Worm (Caenorhabditis elegans) whole organism, dauer: ENCODE data around the gene famp-1.
"Not testable (repeated sequence)": the region's sequence is repeated elsewhere in the genome, so short reads cannot be mapped to it uniquely, and the experiment has no call there.

Experiments used
- unc-62 ChIP-seq: sonication (generic microtip); optimal IDR thresholded peaks from 2 replicates; lab custom pipeline; 2017; ENCODE audit warnings: missing biosample characterization, missing genetic modification reagents, missing genetic modification characterization

The famp-1 gene

ce11 chrIV:2263564-2263963 lies at the start of gene famp-1:
TSS of gene famp-1 (minus strand) at chrIV:2263664.
- TF ChIP-seq unc-62 (GFP tag; lab: Kevin White, UChicago) = no peak

ce11 chrIV:2311554-2311953 lies 48.1 kb upstream of the famp-1 start:
- no peak for TF ChIP-seq unc-62 (GFP tag; lab: Kevin White, UChicago)

DNA sequence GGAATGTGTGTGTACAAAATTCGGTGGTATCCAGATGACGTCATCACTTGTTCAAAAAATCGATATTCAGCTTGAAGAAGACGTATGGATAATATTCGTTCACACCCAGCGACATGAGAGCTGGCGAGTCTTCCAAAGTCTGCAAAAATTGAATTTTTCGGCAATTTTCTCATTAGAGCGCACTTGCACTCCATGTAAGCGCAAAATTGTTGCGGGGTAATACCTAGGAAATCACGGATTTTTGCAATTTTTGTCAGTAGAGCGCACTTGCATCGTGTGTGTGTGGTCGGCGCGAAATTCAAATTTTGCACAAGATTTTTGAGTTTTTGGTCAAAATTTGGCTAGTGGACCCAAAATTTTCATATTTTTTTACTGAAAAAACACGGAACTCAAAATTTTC lies 44.7 kb upstream of the famp-1 start:
- TF ChIP-seq unc-62 (GFP tag; lab: Kevin White, UChicago) = no peak

- TF ChIP-seq unc-62 (GFP tag; lab: Kevin White, UChicago) = no peak
Observed at ce11 chrIV:2307374-2307773, 43.9 kb upstream of the famp-1 start.

DNA sequence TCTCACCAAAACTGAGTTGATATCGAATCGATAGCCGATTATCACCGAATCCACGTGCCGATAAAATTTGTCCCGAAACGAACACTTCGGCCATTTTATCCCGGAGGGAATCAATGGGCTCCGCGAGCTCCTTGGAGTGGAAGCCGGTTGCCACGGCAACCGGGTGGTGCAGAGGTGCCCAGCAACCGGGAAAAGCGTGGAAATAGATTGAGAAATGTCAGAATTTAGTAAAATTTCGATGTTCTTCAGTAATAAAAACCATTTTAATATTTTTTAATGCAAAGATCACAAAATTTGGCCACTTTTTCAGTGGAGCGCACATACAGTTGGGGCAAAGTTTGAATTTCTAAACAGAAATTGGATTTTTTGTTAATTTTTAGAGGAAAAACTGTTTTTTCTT lies 43.0 kb upstream of the famp-1 start, which contains the start of gene mksr-2:
Gene mksr-2 (minus strand): TSS at position 101 of the 400 bp plus-strand sequence.
- TF ChIP-seq unc-62 (GFP tag; lab: Kevin White, UChicago) = no peak

DNA sequence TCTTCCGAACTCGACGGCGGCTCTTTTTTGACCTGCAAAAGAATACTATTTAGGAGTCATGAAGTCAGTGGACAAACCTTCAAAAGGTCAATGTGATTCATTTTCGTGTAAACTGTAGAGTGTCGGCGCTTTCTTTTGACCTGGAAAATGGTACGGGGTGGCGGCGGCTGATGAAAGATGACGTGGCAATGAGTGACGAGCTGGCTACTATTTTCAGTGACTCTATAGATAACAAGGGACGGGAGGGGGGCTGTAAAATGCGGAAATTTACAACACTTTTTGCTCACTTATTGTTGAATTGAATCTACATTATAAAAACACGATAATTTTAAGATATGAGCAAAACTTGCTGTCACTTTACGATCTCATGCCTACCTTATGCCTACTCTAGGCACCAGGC lies 36.7 kb upstream of the famp-1 start, which contains the start of gene lin-1:
Gene lin-1 (minus strand): TSS at position 101 of the 400 bp plus-strand sequence.
- no peak for TF ChIP-seq unc-62 (GFP tag; lab: Kevin White, UChicago)

DNA sequence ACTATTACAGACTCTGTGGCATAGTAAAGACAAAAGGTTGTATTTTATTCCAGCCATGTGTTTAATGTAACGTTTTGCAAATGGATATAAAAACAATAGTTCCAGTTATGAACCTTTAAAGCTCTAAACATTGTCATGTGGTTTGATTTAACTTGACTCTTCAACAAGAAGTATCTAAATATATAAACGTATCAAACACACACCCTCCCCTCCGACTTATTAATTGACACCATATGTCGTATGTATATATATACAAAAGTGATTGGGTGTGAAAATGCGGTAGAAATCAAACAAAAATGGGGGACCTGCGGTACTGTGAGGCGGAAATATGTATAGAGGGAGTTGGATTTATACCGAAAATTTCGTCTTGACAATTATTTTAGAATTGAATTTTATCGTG lies 34.9 kb upstream of the famp-1 start:
- no peak for TF ChIP-seq unc-62 (GFP tag; lab: Kevin White, UChicago)

ce11 chrIV:2296639-2297038 lies 33.2 kb upstream of the famp-1 start:
- no peak for TF ChIP-seq unc-62 (GFP tag; lab: Kevin White, UChicago)

DNA sequence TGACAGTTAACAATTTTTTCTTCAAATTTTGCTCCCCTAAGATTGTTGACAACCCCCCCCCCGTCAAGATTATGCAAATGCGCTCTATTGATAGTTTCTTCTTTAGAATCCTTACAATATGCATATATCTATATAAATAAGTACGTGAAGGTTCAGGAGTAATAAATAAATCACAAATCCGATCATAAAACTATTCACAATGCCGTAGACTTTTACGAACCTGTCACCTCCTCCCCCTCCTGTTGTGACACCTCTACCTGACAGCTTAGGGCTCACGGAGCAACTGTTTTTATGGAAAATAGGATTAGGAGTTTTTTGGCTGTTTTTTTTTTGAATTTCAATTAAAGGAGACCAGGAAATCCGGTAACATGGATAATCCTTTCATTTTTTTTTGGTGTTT lies 28.7 kb upstream of the famp-1 start:
- no peak for TF ChIP-seq unc-62 (GFP tag; lab: Kevin White, UChicago)

DNA sequence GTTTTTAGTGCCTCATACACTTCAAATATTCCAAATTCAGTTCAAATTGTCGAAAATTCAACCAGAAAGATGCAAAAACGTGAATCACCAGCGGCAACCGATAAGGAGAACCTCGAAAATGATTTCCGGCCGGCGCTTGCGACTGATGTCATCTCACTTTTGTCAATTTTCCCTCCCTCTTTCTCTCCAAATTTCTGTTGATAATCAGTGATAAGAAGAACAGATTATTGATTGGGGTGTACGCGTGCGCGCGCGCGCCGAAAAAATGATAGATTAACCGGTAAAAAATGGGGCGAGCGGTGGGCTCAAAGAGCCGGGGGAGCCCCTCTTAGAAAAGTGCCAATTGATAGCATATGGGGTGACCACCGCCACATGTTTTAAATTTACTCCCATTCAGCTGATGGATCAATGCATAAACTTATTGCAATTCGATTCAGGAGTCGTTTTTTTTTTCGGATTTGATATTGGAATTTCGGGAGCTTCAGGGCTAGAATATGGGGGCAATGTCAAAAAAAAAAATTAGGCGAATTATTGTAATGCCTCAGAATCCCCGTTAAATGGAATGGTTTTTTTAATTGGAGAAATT lies 21.1 kb upstream of the famp-1 start:
- no peak for TF ChIP-seq unc-62 (GFP tag; lab: Kevin White, UChicago)

- TF ChIP-seq unc-62 (GFP tag; lab: Kevin White, UChicago) = no peak
Observed at ce11 chrIV:2281353-2281976, 18.0 kb upstream of the famp-1 start.

ce11 chrIV:2275545-2275944 lies 12.1 kb upstream of the famp-1 start, which contains the start of gene M70.5:
TSS of gene M70.5 (minus strand) at chrIV:2275622.
- not testable (repeated sequence) for TF ChIP-seq unc-62 (GFP tag; lab: Kevin White, UChicago)

- TF ChIP-seq unc-62 (GFP tag; lab: Kevin White, UChicago) = no peak
Observed at ce11 chrIV:2253392-2254048, 9.9 kb downstream of the famp-1 start.

ce11 chrIV:2246150-2246549 lies 17.3 kb downstream of the famp-1 start:
- no peak for TF ChIP-seq unc-62 (GFP tag; lab: Kevin White, UChicago)

DNA sequence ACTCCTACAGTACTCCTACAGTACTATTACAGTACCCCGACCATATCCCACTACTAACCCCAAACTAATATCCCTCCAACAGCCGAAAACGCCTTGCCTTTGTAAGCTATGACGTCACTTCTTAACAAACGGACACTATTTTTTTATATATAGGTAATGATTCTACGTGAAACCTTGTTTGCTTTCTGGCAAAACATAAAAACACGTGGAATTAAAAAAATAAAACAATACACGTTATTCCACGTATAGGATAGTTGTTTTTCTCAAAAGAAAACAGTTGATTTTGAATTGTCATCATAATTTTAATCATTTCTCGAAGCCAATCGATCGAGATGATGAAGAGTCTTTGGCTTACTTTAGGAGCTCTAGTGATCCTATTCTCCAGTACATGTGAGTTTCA lies 17.9 kb downstream of the famp-1 start, which contains the start of gene M70.1:
Gene M70.1 (plus strand): TSS at position 301 of the 400 bp plus-strand sequence.
- TF ChIP-seq unc-62 (GFP tag; lab: Kevin White, UChicago) = not testable (repeated sequence)

- no peak for TF ChIP-seq unc-62 (GFP tag; lab: Kevin White, UChicago)
Observed at ce11 chrIV:2242349-2243088, 20.9 kb downstream of the famp-1 start, which contains the start of the genes M70.3 and M70.2. TSS of gene M70.3 (minus strand) at chrIV:2242449. TSS of gene M70.2 (plus strand) at chrIV:2243038.
